Fruit fly (Drosophila melanogaster): ENCODE measurements around the gene Srr.

The Srr gene

DNA sequence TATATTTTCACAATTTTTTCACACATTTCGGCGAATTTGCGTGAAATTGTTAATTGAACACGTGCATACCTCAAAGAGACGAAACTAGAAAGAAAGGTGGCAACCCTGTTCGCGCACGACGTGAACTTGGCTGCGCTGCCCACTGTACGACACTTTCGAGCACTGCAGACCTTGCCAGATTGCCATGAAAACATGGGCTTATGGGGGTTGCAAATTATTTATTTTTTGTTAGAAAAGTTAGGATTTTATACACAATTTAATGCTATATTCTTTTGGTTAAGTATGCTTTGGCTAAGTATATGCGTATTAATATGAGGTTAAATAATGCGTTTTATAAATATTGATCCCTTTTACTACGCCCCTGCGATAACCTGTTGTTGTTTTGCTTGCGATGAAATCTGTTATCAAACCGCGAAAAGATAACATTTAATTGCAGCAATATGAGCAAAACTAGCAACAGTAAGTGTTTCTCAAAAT, 36.0 kb downstream of the Srr start, which contains the start of the genes RpL34b and CG8132 (continued):
- peak; percentile 85 for TF ChIP-seq Blimp-1 (GFP tag; optimal IDR thresholded peaks at IDR 0.05)
- TF ChIP-seq CG32006 (GFP tag; optimal IDR thresholded peaks at IDR 0.05) = peak; percentile 89
- TF ChIP-seq ss (GFP tag; optimal IDR thresholded peaks at IDR 0.05) = peak in 1 of 2 experiments; percentile 84
- TF ChIP-seq Lpt (GFP tag; optimal IDR thresholded peaks at IDR 0.05) = peak; percentile 86
- TF ChIP-seq acj6 (GFP tag; optimal IDR thresholded peaks at IDR 0.05) = peak; percentile 94
- peak; percentile 93 for TF ChIP-seq Met (GFP tag; optimal IDR thresholded peaks at IDR 0.05)
- TF ChIP-seq spab (GFP tag; optimal IDR thresholded peaks at IDR 0.05) = peak; percentile 71
- peak; percentile 85 for TF ChIP-seq CG8319 (GFP tag; optimal IDR thresholded peaks at IDR 0.05)
- peak; percentile 95 for TF ChIP-seq cyc (GFP tag; optimal IDR thresholded peaks at IDR 0.05)
- peak; percentile 95 for TF ChIP-seq Hr39 (GFP tag; optimal IDR thresholded peaks at IDR 0.05)
- TF ChIP-seq fkh (GFP tag; optimal IDR thresholded peaks at IDR 0.05) = peak; percentile 87
- TF ChIP-seq CG15336 (GFP tag; IDR thresholded peaks at IDR 0.05) = peak; percentile 86
- peak; percentile 96 for TF ChIP-seq Eip75B (GFP tag; optimal IDR thresholded peaks at IDR 0.05)
- TF ChIP-seq CG4318 (GFP tag; optimal IDR thresholded peaks at IDR 0.05) = no peak
- peak; percentile 90 for TF ChIP-seq topi (GFP tag; optimal IDR thresholded peaks at IDR 0.05)
- TF ChIP-seq fd85E (GFP tag; optimal IDR thresholded peaks at IDR 0.05) = peak; percentile 79
- TF ChIP-seq CG6276 (GFP tag; optimal IDR thresholded peaks at IDR 0.05) = no peak
- peak; percentile 94 for TF ChIP-seq OdsH (GFP tag; optimal IDR thresholded peaks at IDR 0.05)
- TF ChIP-seq vri (GFP tag; optimal IDR thresholded peaks at IDR 0.05) = peak; percentile 92
- peak; percentile 95 for TF ChIP-seq CG10631 (GFP tag; optimal IDR thresholded peaks at IDR 0.05)
- TF ChIP-seq CG6792 (GFP tag; optimal IDR thresholded peaks at IDR 0.05) = peak; percentile 92

DNA sequence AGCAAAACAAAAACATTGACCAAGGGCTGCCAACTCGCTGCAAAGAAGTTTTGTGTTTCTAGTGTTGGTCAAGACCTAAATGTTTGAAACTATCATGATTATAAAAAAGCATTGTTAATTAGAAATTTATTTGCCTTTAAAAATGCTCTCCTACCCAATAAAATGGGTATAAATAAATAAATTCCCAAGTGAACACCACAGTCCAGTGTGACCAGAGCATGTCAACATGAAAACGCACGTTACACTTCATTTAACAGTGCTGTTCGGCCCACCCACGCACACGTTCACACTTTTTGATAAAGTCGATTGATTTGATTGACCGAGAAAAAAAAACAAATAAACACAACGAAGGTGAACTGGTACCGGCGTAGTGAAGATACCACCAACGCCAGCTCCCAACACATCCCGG, 38.9 kb downstream of the Srr start, which contains the start of the genes CG9356, BBIP1 and CG8135:
Gene CG9356 (minus strand): TSS at position 166 of the 409 bp plus-strand sequence.
Gene BBIP1 (plus strand): TSS at position 282 of the 409 bp plus-strand sequence.
Gene CG8135 (plus strand): TSS at position 282 of the 409 bp plus-strand sequence.
- peak; percentile 79 for TF ChIP-seq lz (GFP tag; optimal IDR thresholded peaks at IDR 0.05)
- TF ChIP-seq Sox14 (GFP tag; optimal IDR thresholded peaks at IDR 0.05) = peak; percentile 85
- no peak for TF ChIP-seq CG6808 (GFP tag; optimal IDR thresholded peaks at IDR 0.05)
- peak; percentile 68 for TF ChIP-seq topi (GFP tag; optimal IDR thresholded peaks at IDR 0.05)
- no peak for TF ChIP-seq CG6854 (GFP tag; optimal IDR thresholded peaks at IDR 0.05)
- peak; percentile 14 for TF ChIP-seq CG11902 (GFP tag; optimal IDR thresholded peaks at IDR 0.05)
- TF ChIP-seq CG3032 (tag; optimal IDR thresholded peaks at IDR 0.05) = peak; percentile 44
- TF ChIP-seq Gug (GFP tag; IDR thresholded peaks at IDR 0.05) = peak; percentile 52
- TF ChIP-seq acj6 (GFP tag; optimal IDR thresholded peaks at IDR 0.05) = peak; percentile 74
- peak; percentile 53 for TF ChIP-seq CG8319 (GFP tag; optimal IDR thresholded peaks at IDR 0.05)
- TF ChIP-seq Met (GFP tag; optimal IDR thresholded peaks at IDR 0.05) = no peak
- peak; percentile 78 for TF ChIP-seq CG31627 (GFP tag; optimal IDR thresholded peaks at IDR 0.05)
- TF ChIP-seq CG6163 (GFP tag; IDR thresholded peaks at IDR 0.05) = peak; percentile 61; the same call in 2 of the 3 replicates
- TF ChIP-seq Eip78C (GFP tag) = peak; percentile 91
- peak; percentile 43; the same call in 1 of the 2 replicates for TF ChIP-seq CG15336 (GFP tag; IDR thresholded peaks at IDR 0.05)
- peak; percentile 54 for TF ChIP-seq CG11762 (GFP tag; optimal IDR thresholded peaks at IDR 0.05; ENCODE audit: insufficient read depth)
- no peak for TF ChIP-seq CG16779 (tag; optimal IDR thresholded peaks at IDR 0.05)
- TF ChIP-seq CG1621 (tag; optimal IDR thresholded peaks at IDR 0.05) = no peak
- TF ChIP-seq Lpt (GFP tag; optimal IDR thresholded peaks at IDR 0.05) = peak; percentile 3
- TF ChIP-seq CG34406 (GFP tag; optimal IDR thresholded peaks at IDR 0.05) = peak; percentile 28
- TF ChIP-seq esn (GFP tag; optimal IDR thresholded peaks at IDR 0.05) = peak; percentile 85
- no peak for TF ChIP-seq ss (GFP tag; optimal IDR thresholded peaks at IDR 0.05)
- peak; percentile 82 for TF ChIP-seq cyc (GFP tag; optimal IDR thresholded peaks at IDR 0.05)
- TF ChIP-seq Sox15 (GFP tag; optimal IDR thresholded peaks at IDR 0.05) = peak; percentile 33
- 0 out of 2 replicates have a peak, but pooled peaks have one; percentile 17 for TF ChIP-seq CG11294 (GFP tag; IDR thresholded peaks at IDR 0.05)

Data from whole organism, prepupa.